Worm (Caenorhabditis elegans) whole organism, L4 larva: ENCODE results near the gene unc-104.
A peak's percentile ranks its signal among the peaks of the same experiment; 100 is the strongest.

Experiments
- D1046.2 ChIP-seq: fragments of 200-800 bp; sonication (Bioruptor generic); IDR thresholded peaks from 2 replicates; pipeline ENCODE4 v1.3.6; 2022; ENCODE audit warnings: missing genetic modification characterization, missing compliant biosample characterization
- F26F4.8 ChIP-seq: fragments of 200-800 bp; sonication (Bioruptor generic); conservative IDR thresholded peaks from 2 replicates; pipeline ENCODE4 v1.3.6; 2022; ENCODE audit warnings: missing genetic modification characterization, missing compliant biosample characterization
- F49E8.2 ChIP-seq: sonication (generic microtip); optimal IDR thresholded peaks from 2 replicates; lab custom pipeline; 2016; ENCODE audit warnings: missing compliant biosample characterization, mild to moderate bottlenecking, missing genetic modification characterization, borderline replicate concordance
- R02D3.7 ChIP-seq: fragments of 150-350 bp; sonication (generic microtip); optimal IDR thresholded peaks from 3 replicates; lab custom pipeline; 2014; ENCODE audit warnings: missing biosample characterization, missing genetic modification characterization
- T20F7.1 ChIP-seq: fragments of 200-800 bp; sonication (Bioruptor generic); optimal IDR thresholded peaks from 2 replicates; lab custom pipeline; 2018; ENCODE audit warnings: mild to moderate bottlenecking, missing genetic modification characterization, missing compliant biosample characterization
- Y5F2A.4 ChIP-seq: fragments of 200-800 bp; sonication (Bioruptor generic); optimal IDR thresholded peaks from 2 replicates; lab custom pipeline; 2018; ENCODE audit warnings: mild to moderate bottlenecking, missing genetic modification characterization, missing compliant biosample characterization
- aha-1 ChIP-seq: fragments of 150-350 bp; peaks from one replicate; lab custom pipeline; 2014; ENCODE audit warnings: missing biosample characterization, missing genetic modification characterization
- ama-1 ChIP-seq: fragments of 150-350 bp; optimal IDR thresholded peaks from 2 replicates; lab custom pipeline; 2014; ENCODE audit warnings: inconsistent platforms, mixed read lengths
- arid-1 ChIP-seq: fragments of 200-800 bp; sonication (Bioruptor generic); conservative IDR thresholded peaks from 2 replicates; pipeline ENCODE4 v1.3.6; 2022; ENCODE audit warnings: missing genetic modification reagents, missing genetic modification characterization, missing compliant biosample characterization
- attf-4 ChIP-seq: sonication (generic microtip); optimal IDR thresholded peaks from 3 replicates; lab custom pipeline; 2017; ENCODE audit warnings: missing biosample characterization, missing genetic modification characterization
- ceh-28 ChIP-seq: fragments of 150-350 bp; optimal IDR thresholded peaks from 2 replicates; lab custom pipeline; 2014; ENCODE audit warnings: missing biosample characterization, missing genetic modification reagents, missing genetic modification characterization
- ceh-82 ChIP-seq: sonication (generic microtip); optimal IDR thresholded peaks from 2 replicates; lab custom pipeline; 2017; ENCODE audit warnings: missing biosample characterization, missing genetic modification characterization
- cey-2 ChIP-seq: sonication (generic microtip); optimal IDR thresholded peaks from 3 replicates; lab custom pipeline; 2017; ENCODE audit warnings: missing genetic modification characterization, mild to moderate bottlenecking, missing compliant biosample characterization, antibody characterized with exemption, borderline replicate concordance; ENCODE audit not compliant: insufficient read depth
- daf-16 ChIP-seq, 3 experiments: sonication (generic microtip); optimal IDR thresholded peaks; 2 replicates each; lab custom pipeline; 2016 to 2017; ENCODE audit warnings: missing genetic modification characterization in 3 of 3, missing genetic modification reagents in 3 of 3, mild to moderate bottlenecking in 2 of 3, missing compliant biosample characterization in 2 of 3, missing biosample characterization in 1 of 3, moderate library complexity in 1 of 3
- daf-19 ChIP-seq: fragments of 200-800 bp; sonication (Bioruptor generic); conservative IDR thresholded peaks from 2 replicates; pipeline ENCODE4 v1.3.6; 2022; ENCODE audit warnings: missing genetic modification characterization, missing compliant biosample characterization
- dpl-1 ChIP-seq: fragments of 150-350 bp; optimal IDR thresholded peaks from 2 replicates; lab custom pipeline; 2014; ENCODE audit warnings: missing biosample characterization, missing genetic modification reagents, missing genetic modification characterization
- dve-1 ChIP-seq: sonication (generic microtip); optimal IDR thresholded peaks from 2 replicates; lab custom pipeline; 2017; ENCODE audit warnings: antibody characterized with exemption, mild to moderate bottlenecking, missing genetic modification characterization, missing compliant biosample characterization; ENCODE audit not compliant: insufficient read depth
- egl-43 ChIP-seq: fragments of 200-800 bp; sonication (Bioruptor generic); IDR thresholded peaks from 2 replicates; pipeline ENCODE4 v1.3.6; 2022; ENCODE audit warnings: missing genetic modification reagents, missing genetic modification characterization, missing compliant biosample characterization
- hlh-11 ChIP-seq: fragments of 200-800 bp; sonication (Bioruptor generic); optimal IDR thresholded peaks from 2 replicates; lab custom pipeline; 2018; ENCODE audit warnings: mild to moderate bottlenecking, missing genetic modification characterization, missing compliant biosample characterization
- hmg-1.1 ChIP-seq: fragments of 200-800 bp; sonication (Bioruptor generic); IDR thresholded peaks from 2 replicates; pipeline ENCODE4 v1.3.6; 2022; ENCODE audit warnings: missing genetic modification reagents, missing genetic modification characterization, missing compliant biosample characterization
- lin-1 ChIP-seq: fragments of 200-800 bp; sonication (Bioruptor generic); IDR thresholded peaks from 2 replicates; pipeline ENCODE4 v1.3.6; 2022; ENCODE audit warnings: missing genetic modification reagents, missing genetic modification characterization, missing compliant biosample characterization
- lin-13 ChIP-seq: fragments of 150-350 bp; optimal IDR thresholded peaks from 2 replicates; lab custom pipeline; 2014; ENCODE audit warnings: missing biosample characterization, missing genetic modification reagents, missing genetic modification characterization
- lir-3 ChIP-seq: sonication (generic microtip); optimal IDR thresholded peaks from 2 replicates; lab custom pipeline; 2016; ENCODE audit warnings: mild to moderate bottlenecking, missing genetic modification characterization, missing compliant biosample characterization
- lsy-2 ChIP-seq, 2 experiments: fragments of 150-350 bp in 1 of 2; sonication (generic microtip) in 1 of 2; optimal IDR thresholded peaks; 2 replicates each; lab custom pipeline; 2014 to 2017; ENCODE audit warnings: missing biosample characterization in 2 of 2, missing genetic modification characterization in 2 of 2
- mdl-1 ChIP-seq, 2 experiments: fragments of 150-350 bp in 1 of 2; sonication (generic microtip) in 1 of 2; optimal IDR thresholded peaks; 2 replicates each; lab custom pipeline; 2014 to 2017; ENCODE audit warnings: missing biosample characterization in 2 of 2, missing genetic modification characterization in 2 of 2
- mdt-29 ChIP-seq: fragments of 200-800 bp; sonication (Bioruptor generic); IDR thresholded peaks from 2 replicates; pipeline ENCODE4 v1.3.6; 2022; ENCODE audit warnings: missing genetic modification reagents, missing genetic modification characterization, missing compliant biosample characterization
- nhr-25 ChIP-seq: sonication (generic microtip); optimal IDR thresholded peaks from 2 replicates; lab custom pipeline; 2017; ENCODE audit warnings: missing genetic modification characterization, mild to moderate bottlenecking, missing compliant biosample characterization, antibody characterized with exemption, moderate library complexity, borderline replicate concordance; ENCODE audit not compliant: insufficient read depth
- nhr-28 ChIP-seq: fragments of 150-350 bp; optimal IDR thresholded peaks from 2 replicates; lab custom pipeline; 2014; ENCODE audit warnings: missing biosample characterization, missing genetic modification characterization
- php-3 ChIP-seq: fragments of 200-800 bp; sonication (Bioruptor generic); IDR thresholded peaks from 2 replicates; pipeline ENCODE4 v1.3.6; 2022; ENCODE audit warnings: missing genetic modification reagents, missing genetic modification characterization, missing compliant biosample characterization
- saeg-2 ChIP-seq: fragments of 200-800 bp; sonication (Bioruptor generic); IDR thresholded peaks from 2 replicates; pipeline ENCODE4 v1.3.6; 2022; ENCODE audit warnings: missing genetic modification reagents, missing genetic modification characterization, missing compliant biosample characterization
- sdz-12 ChIP-seq: fragments of 200-800 bp; sonication (Bioruptor generic); optimal IDR thresholded peaks from 2 replicates; lab custom pipeline; 2018; ENCODE audit warnings: mild to moderate bottlenecking, missing genetic modification characterization, missing compliant biosample characterization
- set-16 ChIP-seq: fragments of 200-800 bp; sonication (Bioruptor generic); IDR thresholded peaks from 2 replicates; pipeline ENCODE4 v1.3.6; 2022; ENCODE audit warnings: missing genetic modification reagents, missing genetic modification characterization, missing compliant biosample characterization
- tag-97 ChIP-seq: fragments of 200-800 bp; sonication (Bioruptor generic); IDR thresholded peaks from 2 replicates; pipeline ENCODE4 v1.3.6; 2022; ENCODE audit warnings: missing genetic modification characterization, missing compliant biosample characterization
- unc-130 ChIP-seq: sonication (generic microtip); optimal IDR thresholded peaks from 2 replicates; lab custom pipeline; 2016; ENCODE audit warnings: missing genetic modification reagents, missing genetic modification characterization, missing compliant biosample characterization
- unc-39 ChIP-seq: sonication (generic microtip); optimal IDR thresholded peaks from 2 replicates; lab custom pipeline; 2017; ENCODE audit warnings: missing biosample characterization, missing genetic modification characterization
- unc-62 ChIP-seq, 3 experiments: fragments of 150-350 bp in 1 of 3; sonication (generic microtip); optimal IDR thresholded peaks in 2 of 3; peaks in 1 of 3; 1 replicate in 1 of 3; 2 replicates in 2 of 3; lab custom pipeline; 2014 to 2017; ENCODE audit warnings: missing biosample characterization in 3 of 3, missing genetic modification characterization in 3 of 3, missing genetic modification reagents in 3 of 3, missing genotype in 1 of 3
- vab-7 ChIP-seq: fragments of 200-800 bp; sonication (Bioruptor generic); IDR thresholded peaks from 2 replicates; pipeline ENCODE4 v1.3.6; 2022; ENCODE audit warnings: missing genetic modification reagents, missing genetic modification characterization, missing compliant biosample characterization
- zag-1 ChIP-seq: fragments of 150-350 bp; optimal IDR thresholded peaks from 2 replicates; lab custom pipeline; 2014; ENCODE audit warnings: missing biosample characterization, missing genetic modification characterization
- ztf-11 ChIP-seq: fragments of 150-350 bp; optimal IDR thresholded peaks from 2 replicates; lab custom pipeline; 2014; ENCODE audit warnings: missing biosample characterization, missing genetic modification characterization

Gene unc-104

DNA sequence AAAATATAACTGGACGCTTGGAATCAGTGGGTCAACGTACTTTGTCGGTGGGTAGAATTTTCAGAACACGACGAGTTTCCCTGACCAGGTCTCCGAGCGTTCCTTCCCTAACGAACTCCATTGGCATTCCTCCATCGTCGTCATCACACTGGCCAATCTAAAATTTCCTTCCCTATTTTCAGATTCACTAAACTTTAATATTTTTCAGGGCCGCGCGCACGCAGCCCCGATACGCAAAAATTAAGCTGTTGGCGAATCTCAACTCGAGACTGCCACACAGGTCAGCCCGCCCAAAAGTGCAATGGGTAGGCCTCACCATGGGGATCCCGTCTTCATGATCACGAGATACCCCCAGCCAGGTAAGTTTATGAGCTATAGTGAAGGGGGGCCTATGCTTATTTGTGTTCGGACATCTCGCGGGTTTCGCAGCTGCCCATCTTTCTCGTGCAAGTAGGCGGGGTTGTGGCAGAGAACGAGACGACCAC, 26.6 kb upstream of the unc-104 start (continued):
- TF ChIP-seq Y5F2A.4 (GFP tag; lab: Kevin White, UChicago) (peak; percentile 49), sdz-12 (no peak), daf-19 (no peak), saeg-2 (GFP tag; lab: Robert Waterston, UW) (0 out of 2 replicates have a peak, but pooled peaks have one; percentile 56), unc-39 (no peak), lin-13 (GFP tag; lab: Kevin White, UChicago) (peak; percentile 68), set-16 (GFP tag; lab: Robert Waterston, UW) (peak; percentile 66), ceh-82 (tag; lab: Kevin White, UChicago) (no peak), nhr-25 (peak; percentile 83), vab-7 (GFP tag; lab: Robert Waterston, UW) (peak; percentile 60; the same call in 1 of the 2 replicates), mdt-29 (peak; percentile 55; the same call in 1 of the 2 replicates), unc-130 (GFP tag; lab: Kevin White, UChicago) (peak; percentile 66), ztf-11 (tag; lab: Kevin White, UChicago) (no peak), aha-1 (tag; lab: Kevin White, UChicago) (peak; percentile 86), cey-2 (tag; lab: Kevin White, UChicago) (no peak), tag-97 (GFP tag; lab: Robert Waterston, UW) (no peak), dpl-1 (GFP tag; lab: Kevin White, UChicago) (peak; percentile 38), lin-1 (GFP tag; lab: Robert Waterston, UW) (peak; percentile 53; the same call in 1 of the 2 replicates), attf-4 (tag; lab: Kevin White, UChicago) (no peak), lir-3 (peak; percentile 2), D1046.2 (0 out of 2 replicates have a peak, but pooled peaks have one; percentile 70)

DNA sequence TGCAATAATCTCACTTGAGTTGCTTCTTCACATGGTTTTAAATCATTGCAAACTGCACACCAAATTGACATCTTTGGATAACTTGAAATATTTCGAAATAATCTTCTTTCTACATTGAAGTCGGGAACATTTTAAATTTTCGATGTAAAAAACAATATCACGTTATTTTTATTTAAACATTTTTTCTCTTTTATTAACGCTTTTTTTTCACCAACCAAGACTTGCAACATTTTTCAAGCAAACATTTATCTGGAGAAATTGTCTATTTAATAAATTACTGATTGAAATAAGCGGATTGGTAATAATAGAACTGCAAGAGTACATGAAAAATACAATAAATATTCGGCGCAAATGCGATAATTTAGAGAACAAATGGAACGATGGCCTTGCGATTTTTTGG, 24.3 kb upstream of the unc-104 start, which contains the start of gene C15F1.5:
Gene C15F1.5, minus strand, starts transcription at position 101 of the 400 bp plus-strand sequence.
- TF ChIP-seq zag-1 (no peak), F49E8.2 (tag; lab: Kevin White, UChicago) (no peak), T20F7.1 (peak; percentile 13), hlh-11 (tag; lab: Kevin White, UChicago) (no peak), ceh-28 (tag; lab: Kevin White, UChicago) (no peak), R02D3.7 (tag; lab: Kevin White, UChicago) (no peak), unc-62 (GFP tag; optimal IDR thresholded peaks at IDR 0.05 in 1 of 2; lab: Kevin White, UChicago) (no peak), unc-62 (tag; optimal IDR thresholded peaks at IDR 0.05; lab: Kevin White, UChicago) (no peak), egl-43 (GFP tag; lab: Robert Waterston, UW) (no peak)

DNA sequence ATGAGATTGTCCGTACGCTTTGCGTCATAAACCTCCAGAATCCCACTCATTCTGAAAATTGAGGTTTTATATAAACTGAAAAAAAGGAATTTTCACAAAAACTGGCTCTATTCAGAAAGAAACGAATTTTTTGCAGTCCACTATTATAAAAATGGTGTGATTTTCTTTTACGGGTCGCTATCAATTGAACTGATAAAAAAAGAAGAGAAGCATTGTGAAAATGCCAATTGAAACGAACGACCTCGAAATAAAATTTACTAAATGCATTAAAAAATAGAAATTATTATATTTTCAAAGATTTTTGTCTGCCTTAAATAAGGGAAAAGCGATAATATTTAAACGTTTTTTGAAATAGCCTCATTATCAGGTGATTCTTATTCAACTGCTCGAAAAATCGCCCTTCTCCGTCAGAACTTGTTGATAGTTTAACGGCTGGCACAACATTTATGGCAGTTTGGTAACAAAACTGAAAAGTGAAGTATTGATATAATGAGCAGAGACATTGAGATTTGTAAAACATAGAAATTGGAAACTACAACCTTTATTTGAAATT, 22.5 kb upstream of the unc-104 start, which contains the start of gene art-1:
Gene art-1, minus strand, starts transcription at position 51 of the 553 bp plus-strand sequence.
- TF ChIP-seq hmg-1.1 (GFP tag; lab: Robert Waterston, UW): 0 out of 2 replicates have a peak, but pooled peaks have one; percentile 7
- TF ChIP-seq dve-1 (tag; lab: Kevin White, UChicago): peak; percentile 52
- TF ChIP-seq T20F7.1: peak; percentile 74
- no peak for TF ChIP-seq unc-62 (GFP tag; optimal IDR thresholded peaks at IDR 0.05 in 1 of 2; lab: Kevin White, UChicago)
- TF ChIP-seq unc-62 (tag; optimal IDR thresholded peaks at IDR 0.05; lab: Kevin White, UChicago): no peak
- TF ChIP-seq php-3: 0 out of 2 replicates have a peak, but pooled peaks have one; percentile 45
- TF ChIP-seq nhr-28 (tag; lab: Kevin White, UChicago): no peak
- TF ChIP-seq F49E8.2 (tag; lab: Kevin White, UChicago): no peak
- TF ChIP-seq daf-16 (GFP tag; optimal IDR thresholded peaks at IDR 0.05; lab: Kevin White, UChicago): no peak
- peak; percentile 45 for TF ChIP-seq daf-16 (tag; optimal IDR thresholded peaks at IDR 0.05; lab: Kevin White, UChicago)
- peak in 1 of 2 experiments; percentile 32 for TF ChIP-seq lsy-2 (tag; optimal IDR thresholded peaks at IDR 0.05; lab: Kevin White, UChicago)
- TF ChIP-seq arid-1 (GFP tag; lab: Robert Waterston, UW): no peak
- no peak for TF ChIP-seq F26F4.8 (GFP tag; lab: Robert Waterston, UW)
- TF ChIP-seq aha-1 (tag; lab: Kevin White, UChicago): peak; percentile 49
- TF ChIP-seq mdl-1 (tag; optimal IDR thresholded peaks at IDR 0.05; lab: Kevin White, UChicago): no peak
- TF ChIP-seq ama-1 (lab: Kevin White, UChicago): peak; percentile 28
